Worm (Caenorhabditis elegans): ENCODE data around the gene C50B6.7.

The C50B6.7 gene

DNA sequence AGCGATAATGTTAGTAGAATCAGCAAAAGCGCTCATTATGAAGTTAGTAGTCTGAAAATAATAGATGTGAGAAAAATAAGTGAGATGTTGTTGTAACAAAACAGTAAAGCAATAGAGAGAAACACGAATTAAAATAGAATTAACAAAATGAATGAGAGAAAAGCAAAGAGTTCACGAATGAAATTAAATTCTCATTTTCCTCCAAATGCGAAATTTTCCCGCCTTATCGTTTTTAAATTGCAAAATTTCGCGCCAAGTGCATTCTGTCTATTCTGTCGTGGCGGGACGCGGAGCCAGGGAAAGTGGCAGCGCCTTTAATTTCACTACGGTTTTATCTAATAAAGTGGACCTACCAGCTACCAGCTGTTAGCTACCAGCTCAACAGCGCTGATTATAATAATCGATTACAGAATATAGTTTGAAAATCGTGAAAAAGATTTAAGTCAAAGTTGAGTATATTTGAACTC, 12.5 kb downstream of the C50B6.7 start, which contains the start of gene nasp-2 (continued):
- TF ChIP-seq egl-44 (GFP tag; IDR thresholded peaks at IDR 0.05) (no peak), F57A8.1 (GFP tag; optimal IDR thresholded peaks at IDR 0.05) (no peak), mxl-1 (tag; optimal IDR thresholded peaks at IDR 0.05) (no peak), C06A6.2 (GFP tag; conservative IDR thresholded peaks at IDR 0.05) (no peak), nhr-90 (tag; optimal IDR thresholded peaks at IDR 0.05) (no peak), cebp-1 (GFP tag; IDR thresholded peaks at IDR 0.05) (no peak), cebp-1 (tag; optimal IDR thresholded peaks at IDR 0.05) (peak; percentile 25), dpl-1 (GFP tag; optimal IDR thresholded peaks at IDR 0.05) (peak; percentile 99), athp-1 (tag; optimal IDR thresholded peaks at IDR 0.05) (peak; percentile 87), sdz-38 (tag; optimal IDR thresholded peaks at IDR 0.05) (no peak), lin-35 (GFP tag; optimal IDR thresholded peaks at IDR 0.05) (peak; percentile 27 to 82 (median 73)), ceh-58 (GFP tag; IDR thresholded peaks at IDR 0.05) (no peak), madf-6 (GFP tag; IDR thresholded peaks at IDR 0.05) (peak; percentile 100), pbrm-1 (GFP tag; IDR thresholded peaks at IDR 0.05) (peak; percentile 82), snpc-1.3 (tag; optimal IDR thresholded peaks at IDR 0.05; ENCODE audit: insufficient read depth) (peak; percentile 80), K11D2.4 (GFP tag; IDR thresholded peaks at IDR 0.05) (no peak), snpc-3.4 (tag; optimal IDR thresholded peaks at IDR 0.05) (peak; percentile 95), hlh-26 (GFP tag; conservative IDR thresholded peaks at IDR 0.05) (no peak), repo-1 (tag; optimal IDR thresholded peaks at IDR 0.05) (no peak), gei-17 (GFP tag; optimal IDR thresholded peaks at IDR 0.05) (no peak), nfya-2 (GFP tag; IDR thresholded peaks at IDR 0.05) (no peak), madf-8 (GFP tag; conservative IDR thresholded peaks at IDR 0.05) (peak; percentile 99), fkh-3 (tag; optimal IDR thresholded peaks at IDR 0.05) (no peak), die-1 (tag; optimal IDR thresholded peaks at IDR 0.05) (no peak), egl-18 (GFP tag; IDR thresholded peaks at IDR 0.05) (no peak), unc-62 (GFP tag; optimal IDR thresholded peaks at IDR 0.05) (no peak), lag-1 (GFP tag; IDR thresholded peaks at IDR 0.05) (no peak), zim-3 (tag; optimal IDR thresholded peaks at IDR 0.05) (no peak), sptf-2 (GFP tag; optimal IDR thresholded peaks at IDR 0.05) (no peak), zfh-2 (GFP tag; conservative IDR thresholded peaks at IDR 0.05) (no peak), rec-8 (tag; optimal IDR thresholded peaks at IDR 0.05) (no peak), ama-1 (optimal IDR thresholded peaks at IDR 0.05) (no peak), ama-1 (GFP tag; optimal IDR thresholded peaks at IDR 0.05) (no peak), F33H1.4 (GFP tag; IDR thresholded peaks at IDR 0.05) (peak; percentile 99), ztf-26 (tag; optimal IDR thresholded peaks at IDR 0.05) (no peak), tbp1 (GFP tag; optimal IDR thresholded peaks at IDR 0.05) (peak; percentile 73), F39B2.1 (GFP tag; IDR thresholded peaks at IDR 0.05) (no peak), Y67H2A.10 (GFP tag; conservative IDR thresholded peaks at IDR 0.05) (peak; percentile 84), attf-3 (GFP tag; conservative IDR thresholded peaks at IDR 0.05) (peak; percentile 96), Y53G8AR.9 (GFP tag; conservative IDR thresholded peaks at IDR 0.05) (peak; percentile 92), pha-4 (tag; optimal IDR thresholded peaks at IDR 0.05) (no peak), ztf-3 (GFP tag; optimal IDR thresholded peaks at IDR 0.05) (no peak), B0336.3 (GFP tag; IDR thresholded peaks at IDR 0.05) (peak; percentile 92), Y79H2A.3 (GFP tag; conservative IDR thresholded peaks at IDR 0.05) (peak; percentile 80), nhr-179 (tag; optimal IDR thresholded peaks at IDR 0.05) (no peak), K12H6.12 (tag; optimal IDR thresholded peaks at IDR 0.05) (no peak), ztf-22 (GFP tag; optimal IDR thresholded peaks at IDR 0.05) (no peak), ztf-25 (GFP tag; IDR thresholded peaks at IDR 0.05) (peak; percentile 91), F10E7.11 (tag; optimal IDR thresholded peaks at IDR 0.05) (no peak), ceh-27 (GFP tag; optimal IDR thresholded peaks at IDR 0.05) (peak; percentile 5)

All from whole organism, young adult.